Worm (Caenorhabditis elegans) whole organism, late embryonic: Measurements from ENCODE around the gene H12D21.10.

Experiments
- C08G9.2 ChIP-seq: sonication (generic microtip); optimal IDR thresholded peaks from 2 replicates; lab custom pipeline; 2016; ENCODE audit warnings: mild to moderate bottlenecking, missing genetic modification characterization, moderate library complexity, missing compliant biosample characterization
- K09A11.1 ChIP-seq: sonication (generic microtip); optimal IDR thresholded peaks from 2 replicates; lab custom pipeline; 2017; ENCODE audit warnings: antibody characterized with exemption, mild to moderate bottlenecking, missing genetic modification characterization, missing compliant biosample characterization; ENCODE audit not compliant: insufficient read depth
- T23F11.4 ChIP-seq: fragments of 200-800 bp; sonication (Bioruptor generic); optimal IDR thresholded peaks from 2 replicates; lab custom pipeline; 2018; ENCODE audit warnings: mild to moderate bottlenecking, missing genetic modification characterization, missing compliant biosample characterization
- ama-1 ChIP-seq: fragments of 150-350 bp; optimal IDR thresholded peaks from 2 replicates; lab custom pipeline; 2014
- ceh-18 ChIP-seq: sonication (generic microtip); optimal IDR thresholded peaks from 2 replicates; lab custom pipeline; 2016; ENCODE audit warnings: missing genetic modification characterization, missing compliant biosample characterization
- ceh-19 ChIP-seq: fragments of 200-800 bp; sonication (Bioruptor generic); optimal IDR thresholded peaks from 2 replicates; lab custom pipeline; 2018; ENCODE audit warnings: mild to moderate bottlenecking, missing genetic modification characterization, missing compliant biosample characterization
- ceh-22 ChIP-seq: sonication (generic microtip); optimal IDR thresholded peaks from 2 replicates; lab custom pipeline; 2017; ENCODE audit warnings: missing biosample characterization, missing genetic modification characterization
- ceh-31 ChIP-seq: sonication (generic microtip); optimal IDR thresholded peaks from 2 replicates; lab custom pipeline; 2016; ENCODE audit warnings: missing genetic modification characterization, missing compliant biosample characterization
- ceh-34 ChIP-seq: sonication (generic microtip); optimal IDR thresholded peaks from 2 replicates; lab custom pipeline; 2016; ENCODE audit warnings: mild to moderate bottlenecking, missing genetic modification characterization, missing compliant biosample characterization
- ceh-45 ChIP-seq: fragments of 200-800 bp; sonication (Bioruptor generic); IDR thresholded peaks from 2 replicates; pipeline ENCODE4 v1.3.6; 2022; ENCODE audit warnings: missing genetic modification reagents, missing genetic modification characterization, missing compliant biosample characterization
- ceh-6 ChIP-seq: fragments of 200-800 bp; sonication (Bioruptor generic); optimal IDR thresholded peaks from 2 replicates; lab custom pipeline; 2018; ENCODE audit warnings: mild to moderate bottlenecking, missing genetic modification characterization, missing compliant biosample characterization
- ceh-9 ChIP-seq: sonication (generic microtip); optimal IDR thresholded peaks from 2 replicates; lab custom pipeline; 2016; ENCODE audit warnings: mild to moderate bottlenecking, missing genetic modification characterization, inconsistent platforms, missing compliant biosample characterization
- che-1 ChIP-seq: sonication (generic microtip); optimal IDR thresholded peaks from 2 replicates; lab custom pipeline; 2016; ENCODE audit warnings: mild to moderate bottlenecking, missing genetic modification characterization, missing compliant biosample characterization
- dmd-4 ChIP-seq: sonication (generic microtip); optimal IDR thresholded peaks from 2 replicates; lab custom pipeline; 2016; ENCODE audit warnings: borderline replicate concordance, missing genetic modification characterization, missing compliant biosample characterization
- dve-1 ChIP-seq: sonication (generic microtip); optimal IDR thresholded peaks from 2 replicates; lab custom pipeline; 2017; ENCODE audit warnings: antibody characterized with exemption, mild to moderate bottlenecking, missing genetic modification characterization, missing compliant biosample characterization
- elt-4 ChIP-seq: sonication (generic microtip); optimal IDR thresholded peaks from 2 replicates; lab custom pipeline; 2016; ENCODE audit warnings: missing genetic modification characterization, missing compliant biosample characterization
- ets-4 ChIP-seq: sonication (generic microtip); optimal IDR thresholded peaks from 2 replicates; lab custom pipeline; 2016; ENCODE audit warnings: missing genetic modification characterization, missing compliant biosample characterization
- fkh-6 ChIP-seq: sonication (generic microtip); optimal IDR thresholded peaks from 2 replicates; lab custom pipeline; 2016; ENCODE audit warnings: missing genetic modification characterization, missing compliant biosample characterization
- gmeb-2 ChIP-seq: sonication (generic microtip); optimal IDR thresholded peaks from 2 replicates; lab custom pipeline; 2016; ENCODE audit warnings: missing genetic modification characterization, inconsistent platforms, missing compliant biosample characterization
- hlh-6 ChIP-seq: sonication (generic microtip); optimal IDR thresholded peaks from 2 replicates; lab custom pipeline; 2016; ENCODE audit warnings: missing genotype, missing genetic modification characterization, missing compliant biosample characterization
- lim-6 ChIP-seq: sonication (generic microtip); optimal IDR thresholded peaks from 2 replicates; lab custom pipeline; 2016; ENCODE audit warnings: missing genetic modification characterization, missing compliant biosample characterization
- mec-3 ChIP-seq: sonication (generic microtip); optimal IDR thresholded peaks from 2 replicates; lab custom pipeline; 2016; ENCODE audit warnings: borderline replicate concordance, missing genetic modification characterization, missing compliant biosample characterization
- nfya-1 ChIP-seq: sonication (generic microtip); optimal IDR thresholded peaks from 2 replicates; lab custom pipeline; 2017; ENCODE audit warnings: missing genetic modification characterization, mild to moderate bottlenecking, missing compliant biosample characterization, antibody characterized with exemption, moderate library complexity
- nhr-11 ChIP-seq: fragments of 150-350 bp; optimal IDR thresholded peaks from 2 replicates; lab custom pipeline; 2014; ENCODE audit warnings: missing biosample characterization, missing genetic modification characterization
- npax-4 ChIP-seq: sonication (generic microtip); optimal IDR thresholded peaks from 2 replicates; lab custom pipeline; 2016; ENCODE audit warnings: missing genetic modification characterization, missing compliant biosample characterization
- odd-2 ChIP-seq: sonication (generic microtip); optimal IDR thresholded peaks from 2 replicates; lab custom pipeline; 2017; ENCODE audit warnings: antibody characterized with exemption, mild to moderate bottlenecking, missing genetic modification characterization, missing compliant biosample characterization
- pat-9 ChIP-seq: fragments of 200-800 bp; sonication (Bioruptor generic); optimal IDR thresholded peaks from 2 replicates; lab custom pipeline; 2018; ENCODE audit warnings: mild to moderate bottlenecking, missing genetic modification characterization, moderate library complexity, missing compliant biosample characterization
- pha-4 ChIP-seq: fragments of 150-350 bp; optimal IDR thresholded peaks from 2 replicates; lab custom pipeline; 2018; ENCODE audit warnings: missing biosample characterization, missing genetic modification reagents, missing genetic modification characterization
- pqm-1 ChIP-seq: sonication (generic microtip); optimal IDR thresholded peaks from 2 replicates; lab custom pipeline; 2016; ENCODE audit warnings: missing genetic modification characterization, missing compliant biosample characterization
- pros-1 ChIP-seq: fragments of 150-350 bp; optimal IDR thresholded peaks from 2 replicates; lab custom pipeline; 2014; ENCODE audit warnings: missing biosample characterization, missing genetic modification reagents, missing genetic modification characterization
- ref-2 ChIP-seq: sonication (generic microtip); optimal IDR thresholded peaks from 2 replicates; lab custom pipeline; 2016; ENCODE audit warnings: missing genetic modification characterization, missing compliant biosample characterization
- sox-2 ChIP-seq: fragments of 200-800 bp; sonication (Bioruptor generic); IDR thresholded peaks from 2 replicates; pipeline ENCODE4 v1.3.6; 2022; ENCODE audit warnings: missing genetic modification reagents, missing genetic modification characterization, missing compliant biosample characterization
- syd-9 ChIP-seq: sonication (generic microtip); optimal IDR thresholded peaks from 2 replicates; lab custom pipeline; 2016; ENCODE audit warnings: mild to moderate bottlenecking, missing genetic modification characterization, moderate library complexity, missing compliant biosample characterization
- tbx-7 ChIP-seq: sonication (generic microtip); optimal IDR thresholded peaks from 2 replicates; lab custom pipeline; 2016; ENCODE audit warnings: missing genotype, missing genetic modification characterization, missing compliant biosample characterization
- unc-3 ChIP-seq, 2 experiments: fragments of 200-800 bp in 1 of 2; sonication (Bioruptor generic) in 1 of 2; sonication (generic microtip) in 1 of 2; conservative IDR thresholded peaks in 1 of 2; optimal IDR thresholded peaks in 1 of 2; 2 replicates each; pipeline versions ENCODE4 v1.3.6 to Lab custom; 2016 to 2022; ENCODE audit warnings: missing compliant biosample characterization in 2 of 2, missing genetic modification characterization in 2 of 2, missing genetic modification reagents in 1 of 2
- unc-42 ChIP-seq: sonication (generic microtip); optimal IDR thresholded peaks from 2 replicates; lab custom pipeline; 2016; ENCODE audit warnings: missing genotype, missing genetic modification characterization, missing compliant biosample characterization
- ztf-16 ChIP-seq: sonication (generic microtip); optimal IDR thresholded peaks from 2 replicates; lab custom pipeline; 2017; ENCODE audit warnings: missing genetic modification characterization, missing compliant biosample characterization

The H12D21.10 gene

ce11 chrV:14930168-14930567 lies 30.6 kb downstream of the H12D21.10 start:
- TF ChIP-seq ceh-34 (no peak), ceh-22 (tag; lab: Kevin White, UChicago) (no peak), ceh-31 (tag; lab: Kevin White, UChicago) (peak; percentile 25), npax-4 (tag; lab: Kevin White, UChicago) (no peak), hlh-6 (tag; lab: Kevin White, UChicago) (no peak), unc-3 (GFP tag; conservative IDR thresholded peaks at IDR 0.05; lab: Robert Waterston, UW) (no peak), unc-3 (tag; optimal IDR thresholded peaks at IDR 0.05; lab: Kevin White, UChicago) (no peak), K09A11.1 (no peak), tbx-7 (tag; lab: Kevin White, UChicago) (no peak), ama-1 (lab: Kevin White, UChicago) (no peak), pqm-1 (no peak), ceh-6 (GFP tag; lab: Kevin White, UChicago) (no peak), dve-1 (tag; lab: Kevin White, UChicago) (no peak), ceh-45 (GFP tag; lab: Robert Waterston, UW) (no peak), nfya-1 (peak; percentile 11), odd-2 (tag; lab: Kevin White, UChicago) (no peak), pros-1 (no peak), che-1 (tag; lab: Kevin White, UChicago) (no peak), ref-2 (tag; lab: Kevin White, UChicago) (no peak), ets-4 (tag; lab: Kevin White, UChicago) (no peak), nhr-11 (tag; lab: Kevin White, UChicago) (no peak), ceh-9 (tag; lab: Kevin White, UChicago) (no peak), ceh-18 (tag; lab: Kevin White, UChicago) (peak; percentile 7), T23F11.4 (GFP tag; lab: Kevin White, UChicago) (no peak), unc-42 (peak; percentile 39), syd-9 (tag; lab: Kevin White, UChicago) (no peak), dmd-4 (no peak), fkh-6 (tag; lab: Kevin White, UChicago) (no peak), lim-6 (tag; lab: Kevin White, UChicago) (no peak), pha-4 (tag; lab: Kevin White, UChicago) (no peak)

DNA sequence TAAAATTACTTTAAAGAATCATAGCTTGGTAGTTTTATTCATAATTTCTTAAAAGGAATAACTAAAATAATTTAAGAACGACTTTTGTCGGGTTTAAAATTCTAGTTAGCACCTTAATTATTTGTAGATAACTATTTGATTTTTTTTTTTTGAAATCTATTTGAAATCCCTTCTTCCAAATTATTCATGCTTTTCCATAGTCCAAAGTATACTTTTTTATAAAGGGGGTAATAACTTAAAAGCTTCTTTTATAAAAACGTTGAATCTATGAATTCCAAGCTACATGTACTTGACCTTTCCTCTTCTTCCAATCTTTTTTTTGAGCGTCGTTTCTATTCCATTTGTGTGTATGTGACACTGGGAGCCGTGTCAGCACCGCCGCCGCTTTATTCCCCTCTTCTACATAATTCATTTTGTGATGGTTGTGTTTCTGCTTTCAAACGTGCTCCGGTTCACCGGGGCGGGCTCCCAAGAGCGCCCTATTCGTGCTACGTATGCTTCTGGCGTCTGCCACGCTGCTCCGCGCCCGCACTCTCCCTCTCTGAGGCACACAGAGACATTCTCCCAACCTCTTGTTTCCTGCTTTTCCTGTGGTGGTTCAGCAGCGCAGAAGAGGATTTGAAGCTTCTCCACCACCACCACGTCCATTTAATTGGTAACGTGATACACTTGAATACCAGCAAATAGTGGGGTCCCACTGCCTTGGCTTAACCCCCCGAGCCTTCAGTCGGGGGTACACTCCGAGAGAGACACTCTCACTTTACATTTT lies 34.0 kb downstream of the H12D21.10 start:
- TF ChIP-seq ceh-31 (tag; lab: Kevin White, UChicago): peak; percentile 27
- peak; percentile 14 for TF ChIP-seq unc-42
- no peak for TF ChIP-seq che-1 (tag; lab: Kevin White, UChicago)
- peak; percentile 38 for TF ChIP-seq ceh-19 (GFP tag; lab: Kevin White, UChicago)
- peak; percentile 0 for TF ChIP-seq C08G9.2 (tag; lab: Kevin White, UChicago)
- peak; percentile 12 for TF ChIP-seq mec-3 (tag; lab: Kevin White, UChicago)
- no peak for TF ChIP-seq sox-2
- peak; percentile 79 for TF ChIP-seq ceh-34

DNA sequence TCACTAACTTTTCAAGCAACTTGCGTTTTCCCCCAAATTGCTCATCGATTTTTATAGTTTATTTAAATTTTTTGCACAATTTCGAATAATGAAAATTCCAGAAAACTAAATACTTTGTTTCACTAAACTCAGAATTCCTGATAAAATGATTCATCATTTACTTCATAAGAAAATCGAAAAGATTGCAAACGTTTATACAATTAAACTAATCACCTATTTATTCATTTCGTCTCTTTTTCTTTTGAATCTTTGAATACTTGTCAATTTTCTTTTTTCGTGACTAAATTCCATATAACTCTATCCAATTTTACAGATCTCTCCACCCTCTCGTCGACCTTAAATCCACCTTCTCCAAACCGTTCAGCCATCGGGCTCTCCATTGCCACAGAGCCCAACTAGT lies 37.0 kb downstream of the H12D21.10 start, which contains the start of gene C30G7.2:
TSS of gene C30G7.2 (plus strand) at position 301 of the 400 bp plus-strand sequence.
- TF ChIP-seq ceh-6 (GFP tag; lab: Kevin White, UChicago) (no peak), pat-9 (tag; lab: Kevin White, UChicago) (no peak), ceh-31 (tag; lab: Kevin White, UChicago) (no peak), ceh-22 (tag; lab: Kevin White, UChicago) (no peak), ceh-19 (GFP tag; lab: Kevin White, UChicago) (no peak), ztf-16 (tag; lab: Kevin White, UChicago) (no peak), gmeb-2 (no peak), elt-4 (tag; lab: Kevin White, UChicago) (no peak)
